Fruit fly (Drosophila melanogaster) whole organism, embryonic: ENCODE data around the gene Gfat2.

Source experiments
- CG9932 ChIP-seq: fragments of 200-800 bp; sonication (Bioruptor generic); IDR thresholded peaks from 2 replicates; pipeline ENCODE4 v1.3.6; 2022; ENCODE audit warnings: missing biosample characterization, missing genetic modification characterization
- CoRest ChIP-seq: fragments of 200-800 bp; sonication (Bioruptor generic); optimal IDR thresholded peaks from 3 replicates; lab custom pipeline; 2018; ENCODE audit warnings: missing biosample characterization, mild to moderate bottlenecking, missing genetic modification characterization, moderate library complexity
- Hr78 ChIP-seq, 2 experiments: fragments of 200-800 bp in 1 of 2; fragments of >200 bp in 1 of 2; sonication (Bioruptor generic) in 1 of 2; optimal IDR thresholded peaks; 2 replicates each; lab custom pipeline; 2017 to 2019; ENCODE audit warnings: missing biosample characterization in 2 of 2, missing genetic modification characterization in 2 of 2, mild to moderate bottlenecking in 1 of 2, moderate library complexity in 1 of 2
- Mes4 ChIP-seq: fragments of 200-800 bp; sonication (Bioruptor generic); optimal IDR thresholded peaks from 2 replicates; lab custom pipeline; 2016; ENCODE audit warnings: missing biosample characterization, missing genetic modification characterization
- Spps ChIP-seq: fragments of 200-800 bp; sonication (Bioruptor generic); optimal IDR thresholded peaks from 2 replicates; lab custom pipeline; 2018; ENCODE audit warnings: missing biosample characterization, mild to moderate bottlenecking, missing genetic modification characterization
- al ChIP-seq: fragments of 200-800 bp; sonication (Bioruptor generic); IDR thresholded peaks from 2 replicates; pipeline ENCODE4 v1.3.6; 2022; ENCODE audit warnings: missing biosample characterization, missing genetic modification characterization
- croc ChIP-seq: fragments of 200-800 bp; sonication (Bioruptor generic); conservative IDR thresholded peaks from 3 replicates; pipeline ENCODE4 v1.3.6; 2022; ENCODE audit warnings: missing biosample characterization, missing genetic modification characterization
- crp ChIP-seq, 2 experiments: fragments of 200-800 bp; sonication (Bioruptor generic); optimal IDR thresholded peaks; 2 replicates in 1 of 2; 3 replicates in 1 of 2; lab custom pipeline; 2017; ENCODE audit warnings: missing biosample characterization in 2 of 2, missing genetic modification characterization in 2 of 2, mild to moderate bottlenecking in 1 of 2, moderate library complexity in 1 of 2
- jing ChIP-seq: fragments of 200-800 bp; sonication (Bioruptor generic); optimal IDR thresholded peaks from 2 replicates; lab custom pipeline; 2018; ENCODE audit warnings: missing biosample characterization, mild to moderate bottlenecking, missing genetic modification characterization
- luna ChIP-seq: fragments of 200-800 bp; sonication (Bioruptor generic); optimal IDR thresholded peaks from 2 replicates; lab custom pipeline; 2016; ENCODE audit warnings: missing biosample characterization, missing genetic modification characterization

DNA sequence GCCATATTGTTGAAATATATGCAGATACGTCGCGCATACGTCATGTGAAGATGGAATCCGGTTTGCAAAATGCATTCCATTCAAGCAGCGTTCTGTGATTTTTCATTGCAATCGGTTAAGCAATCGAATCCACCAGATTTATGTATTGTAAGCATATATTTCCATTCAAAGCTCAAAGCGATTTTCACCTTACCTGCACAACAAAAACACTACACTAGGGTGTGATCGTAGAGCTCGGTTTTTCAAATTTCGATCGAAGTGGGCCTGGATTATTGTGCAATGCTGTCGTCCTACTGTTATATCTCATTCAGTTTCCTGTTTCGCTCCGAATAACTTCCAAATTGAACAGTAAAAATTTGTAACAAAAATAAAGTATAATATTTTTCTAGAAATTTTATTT, 48.5 kb downstream of the Gfat2 start, which contains the start of gene Mst98Ca:
- TF ChIP-seq Mes4 = no peak
- TF ChIP-seq croc (GFP tag; lab: Robert Waterston, UW) = no peak
- no peak for TF ChIP-seq jing
- no peak for TF ChIP-seq CoRest (tag; lab: Kevin White, UChicago)
- no peak for TF ChIP-seq Hr78 (GFP tag; optimal IDR thresholded peaks at IDR 0.05; lab: Kevin White, UChicago)
- no peak for TF ChIP-seq Spps (tag; lab: Kevin White, UChicago)
- TF ChIP-seq CG9932 (GFP tag; lab: Robert Waterston, UW) = no peak
- TF ChIP-seq luna (GFP tag; lab: Kevin White, UChicago) = no peak
- no peak for TF ChIP-seq al (GFP tag; lab: Robert Waterston, UW)
- no peak for TF ChIP-seq crp (GFP tag; optimal IDR thresholded peaks at IDR 0.05; lab: Kevin White, UChicago)
